Worm (Caenorhabditis elegans) whole organism, early embryonic: ENCODE results near the gene C30G4.4.

Source experiments
- B0310.2 ChIP-seq: sonication (generic microtip); optimal IDR thresholded peaks from 2 replicates; lab custom pipeline; 2016; ENCODE audit warnings: mild to moderate bottlenecking, missing genetic modification characterization, missing compliant biosample characterization
- F13C5.2 ChIP-seq: sonication (generic microtip); optimal IDR thresholded peaks from 2 replicates; lab custom pipeline; 2017; ENCODE audit warnings: mild to moderate bottlenecking, missing genetic modification characterization, inconsistent platforms, missing compliant biosample characterization
- aly-1 ChIP-seq: sonication (generic microtip); optimal IDR thresholded peaks from 2 replicates; lab custom pipeline; 2016; ENCODE audit warnings: missing genetic modification characterization, missing compliant biosample characterization
- ama-1 ChIP-seq: fragments of 150-350 bp; optimal IDR thresholded peaks from 2 replicates; lab custom pipeline; 2014
- ceh-13 ChIP-seq: fragments of 200-800 bp; sonication (Bioruptor generic); optimal IDR thresholded peaks from 2 replicates; lab custom pipeline; 2018; ENCODE audit warnings: mild to moderate bottlenecking, missing genetic modification characterization, missing compliant biosample characterization
- ceh-36 ChIP-seq: sonication (generic microtip); optimal IDR thresholded peaks from 2 replicates; lab custom pipeline; 2016; ENCODE audit warnings: missing genetic modification characterization, inconsistent platforms, missing compliant biosample characterization
- ets-7 ChIP-seq: sonication (generic microtip); optimal IDR thresholded peaks from 2 replicates; lab custom pipeline; 2016; ENCODE audit warnings: missing genotype, missing genetic modification characterization, missing compliant biosample characterization
- flt-1 ChIP-seq: fragments of 200-800 bp; sonication (Bioruptor generic); IDR thresholded peaks from 2 replicates; pipeline ENCODE4 v1.3.6; 2022; ENCODE audit warnings: missing genetic modification characterization, missing compliant biosample characterization
- hmbx-1 ChIP-seq: sonication (generic microtip); optimal IDR thresholded peaks from 2 replicates; lab custom pipeline; 2016; ENCODE audit warnings: mild to moderate bottlenecking, missing genetic modification characterization, missing compliant biosample characterization
- hnd-1 ChIP-seq: sonication (generic microtip); optimal IDR thresholded peaks from 2 replicates; lab custom pipeline; 2016; ENCODE audit warnings: missing genetic modification characterization, missing compliant biosample characterization
- pes-1 ChIP-seq: fragments of 200-800 bp; sonication (Bioruptor generic); IDR thresholded peaks from 2 replicates; pipeline ENCODE4 v1.3.6; 2022; ENCODE audit warnings: missing genetic modification reagents, missing genetic modification characterization, missing compliant biosample characterization
- scrt-1 ChIP-seq: fragments of 200-800 bp; sonication (Bioruptor generic); IDR thresholded peaks from 2 replicates; pipeline ENCODE4 v1.3.6; 2022; ENCODE audit warnings: missing genetic modification characterization, missing compliant biosample characterization
- sea-1 ChIP-seq: fragments of 200-800 bp; sonication (Bioruptor generic); conservative IDR thresholded peaks from 2 replicates; pipeline ENCODE4 v1.3.6; 2022; ENCODE audit warnings: missing genetic modification characterization, missing compliant biosample characterization
- tbx-11 ChIP-seq: fragments of 200-800 bp; sonication (Bioruptor generic); IDR thresholded peaks from 2 replicates; pipeline ENCODE4 v1.3.6; 2022; ENCODE audit warnings: missing genetic modification characterization, missing compliant biosample characterization
- tbx-37 ChIP-seq: fragments of 200-800 bp; sonication (Bioruptor generic); conservative IDR thresholded peaks from 2 replicates; pipeline ENCODE4 v1.3.6; 2022; ENCODE audit warnings: missing genetic modification reagents, missing genetic modification characterization, missing compliant biosample characterization
- tra-4 ChIP-seq: sonication (generic microtip); optimal IDR thresholded peaks from 2 replicates; lab custom pipeline; 2017; ENCODE audit warnings: missing genetic modification characterization, missing compliant biosample characterization

The C30G4.4 gene

DNA sequence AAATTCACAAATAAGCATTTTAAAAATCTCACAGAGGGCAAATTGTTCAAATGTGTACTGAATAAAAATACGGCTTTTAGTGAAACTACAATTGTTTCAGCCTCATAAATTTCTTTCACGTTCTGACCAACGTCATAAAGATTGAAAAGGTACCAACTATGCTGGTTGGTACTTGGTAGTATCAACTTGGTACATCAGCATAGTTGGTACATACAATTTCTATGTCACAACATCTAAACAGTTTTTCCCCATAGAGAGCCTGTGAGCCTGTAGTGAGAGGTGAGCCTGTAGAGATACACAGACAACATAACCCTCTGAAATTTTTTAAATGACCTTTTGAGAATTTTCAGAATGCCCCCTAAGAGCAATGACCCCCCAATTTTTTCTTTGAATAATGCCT lies 52.9 kb downstream of the C30G4.4 start:
- TF ChIP-seq aly-1 (tag; lab: Kevin White, UChicago) (no peak), pes-1 (GFP tag; lab: Robert Waterston, UW) (no peak), B0310.2 (no peak), ceh-36 (tag; lab: Kevin White, UChicago) (no peak), F13C5.2 (tag; lab: Kevin White, UChicago) (no peak), tbx-11 (GFP tag; lab: Robert Waterston, UW) (no peak), ets-7 (tag; lab: Kevin White, UChicago) (no peak), tra-4 (no peak), tbx-37 (GFP tag; lab: Robert Waterston, UW) (no peak), sea-1 (GFP tag; lab: Robert Waterston, UW) (no peak), scrt-1 (no peak), hnd-1 (tag; lab: Kevin White, UChicago) (no peak)

DNA sequence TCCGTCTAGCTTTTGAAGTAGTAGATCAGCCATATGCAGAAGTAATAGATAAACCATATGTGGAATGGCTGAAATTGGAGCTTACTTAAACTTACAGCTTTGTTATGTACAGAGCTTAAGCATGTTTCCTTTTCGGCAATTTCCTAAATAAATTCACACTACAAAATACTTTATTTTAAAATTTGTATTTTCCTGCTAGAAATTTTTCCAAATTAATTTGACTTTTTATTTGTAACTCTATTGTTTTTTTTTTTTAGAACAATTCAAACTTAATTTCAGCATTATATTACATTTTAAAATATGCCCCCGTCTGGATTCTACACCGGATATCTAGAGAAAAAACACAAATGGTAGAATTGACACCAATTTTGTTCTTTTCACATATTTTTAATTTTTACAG lies 58.8 kb downstream of the C30G4.4 start, which contains the start of gene F35B3.3:
F35B3.3 (plus strand) TSS at position 301 of the 400 bp plus-strand sequence.
- TF ChIP-seq flt-1 (GFP tag; lab: Robert Waterston, UW): no peak
- no peak for TF ChIP-seq F13C5.2 (tag; lab: Kevin White, UChicago)
- no peak for TF ChIP-seq tbx-11 (GFP tag; lab: Robert Waterston, UW)
- no peak for TF ChIP-seq ceh-13 (GFP tag; lab: Kevin White, UChicago)
- TF ChIP-seq pes-1 (GFP tag; lab: Robert Waterston, UW): no peak
- no peak for TF ChIP-seq tra-4
- TF ChIP-seq ets-7 (tag; lab: Kevin White, UChicago): no peak
- no peak for TF ChIP-seq sea-1 (GFP tag; lab: Robert Waterston, UW)
- no peak for TF ChIP-seq ama-1 (lab: Kevin White, UChicago)
- no peak for TF ChIP-seq hmbx-1
- no peak for TF ChIP-seq B0310.2
